Fruit fly (Drosophila melanogaster) whole organism, embryonic: Measurements from ENCODE around the gene CG12728.

Experiments used
- Bdp1 ChIP-seq: fragments of 200-800 bp; sonication (Bioruptor generic); optimal IDR thresholded peaks from 3 replicates; lab custom pipeline; 2016; ENCODE audit warnings: missing biosample characterization, missing genetic modification characterization
- CG1024 ChIP-seq: fragments of 200-800 bp; sonication (Bioruptor generic); IDR thresholded peaks from 2 replicates; pipeline ENCODE4 v1.3.6; 2022; ENCODE audit warnings: missing biosample characterization, missing genetic modification characterization
- CG10565 ChIP-seq: fragments of 200-800 bp; sonication (Bioruptor generic); optimal IDR thresholded peaks from 3 replicates; lab custom pipeline; 2016; ENCODE audit warnings: missing biosample characterization, mild to moderate bottlenecking, missing genetic modification characterization
- CG11560 ChIP-seq: fragments of 200-800 bp; sonication (Bioruptor generic); IDR thresholded peaks from 3 replicates; pipeline ENCODE4 v1.3.6; 2022; ENCODE audit warnings: missing biosample characterization, missing genetic modification characterization
- CG12219 ChIP-seq: fragments of 200-800 bp; sonication (Bioruptor generic); optimal IDR thresholded peaks from 3 replicates; lab custom pipeline; 2018; ENCODE audit warnings: missing biosample characterization, mild to moderate bottlenecking, missing genetic modification characterization
- CG1233 ChIP-seq: fragments of 200-800 bp; sonication (Bioruptor generic); optimal IDR thresholded peaks from 4 replicates; lab custom pipeline; 2018; ENCODE audit warnings: missing biosample characterization, mild to moderate bottlenecking, missing genetic modification characterization
- CG12391 ChIP-seq: fragments of 200-800 bp; sonication (Bioruptor generic); optimal IDR thresholded peaks from 3 replicates; lab custom pipeline; 2018; ENCODE audit warnings: missing biosample characterization, mild to moderate bottlenecking, missing genetic modification characterization, moderate library complexity
- CG13296 ChIP-seq: fragments of 200-800 bp; sonication (Bioruptor generic); optimal IDR thresholded peaks from 3 replicates; lab custom pipeline; 2018; ENCODE audit warnings: missing biosample characterization, mild to moderate bottlenecking, missing genetic modification characterization
- CG14965 ChIP-seq: fragments of 200-800 bp; sonication (Bioruptor generic); optimal IDR thresholded peaks from 2 replicates; lab custom pipeline; 2016; ENCODE audit warnings: missing biosample characterization, missing genetic modification characterization, borderline replicate concordance
- CG17361 ChIP-seq: fragments of 200-800 bp; sonication (Bioruptor generic); IDR thresholded peaks from 3 replicates; pipeline ENCODE4 v1.3.6; 2022; ENCODE audit warnings: missing biosample characterization, missing genetic modification characterization
- CG17612 ChIP-seq: fragments of 200-800 bp; sonication (Bioruptor generic); IDR thresholded peaks from 2 replicates; pipeline ENCODE4 v1.3.6; 2022; ENCODE audit warnings: missing biosample characterization, missing genetic modification characterization
- CG17912 ChIP-seq: fragments of 200-800 bp; sonication (Bioruptor generic); optimal IDR thresholded peaks from 2 replicates; lab custom pipeline; 2018; ENCODE audit warnings: missing biosample characterization, mild to moderate bottlenecking, missing genetic modification characterization
- CG2116 ChIP-seq: fragments of 200-800 bp; sonication (Bioruptor generic); optimal IDR thresholded peaks from 3 replicates; lab custom pipeline; 2018; ENCODE audit warnings: missing biosample characterization, mild to moderate bottlenecking, missing genetic modification characterization
- CG2678 ChIP-seq: fragments of 200-800 bp; sonication (Bioruptor generic); optimal IDR thresholded peaks from 3 replicates; lab custom pipeline; 2019; ENCODE audit warnings: missing biosample characterization, mild to moderate bottlenecking, missing genetic modification characterization, moderate library complexity
- CG31388 ChIP-seq: fragments of 200-800 bp; sonication (Bioruptor generic); optimal IDR thresholded peaks from 2 replicates; lab custom pipeline; 2016; ENCODE audit warnings: missing biosample characterization, missing genetic modification characterization
- CG31441 ChIP-seq: fragments of 200-800 bp; sonication (Bioruptor generic); IDR thresholded peaks from 2 replicates; pipeline ENCODE4 v1.3.6; 2022; ENCODE audit warnings: missing biosample characterization, missing genetic modification characterization
- CG3407 ChIP-seq: fragments of 200-800 bp; sonication (Bioruptor generic); optimal IDR thresholded peaks from 2 replicates; lab custom pipeline; 2018; ENCODE audit warnings: missing biosample characterization, mild to moderate bottlenecking, missing genetic modification characterization
- CG7372 ChIP-seq: fragments of 200-800 bp; sonication (Bioruptor generic); IDR thresholded peaks from 2 replicates; pipeline ENCODE4 v1.3.6; 2022; ENCODE audit warnings: missing biosample characterization, missing genetic modification characterization
- CG7839 ChIP-seq: fragments of 200-800 bp; sonication (Bioruptor generic); optimal IDR thresholded peaks from 3 replicates; lab custom pipeline; 2018; ENCODE audit warnings: missing biosample characterization, mild to moderate bottlenecking, missing genetic modification characterization, moderate library complexity
- CkIIα-i1 ChIP-seq: fragments of 200-800 bp; sonication (Bioruptor generic); IDR thresholded peaks from 2 replicates; pipeline ENCODE4 v1.3.6; 2022; ENCODE audit warnings: missing biosample characterization, missing genetic modification characterization
- Dbx ChIP-seq: fragments of 200-800 bp; sonication (Bioruptor generic); IDR thresholded peaks from 3 replicates; pipeline ENCODE4 v1.3.6; 2022; ENCODE audit warnings: missing biosample characterization, missing genetic modification characterization
- Dref ChIP-seq: fragments of 200-800 bp; sonication (Bioruptor generic); IDR thresholded peaks from 2 replicates; pipeline ENCODE4 v1.3.6; 2022; ENCODE audit warnings: missing biosample characterization, missing genetic modification characterization
- GATAe ChIP-seq: fragments of 200-800 bp; sonication (Bioruptor generic); conservative IDR thresholded peaks from 2 replicates; pipeline ENCODE4 v1.3.6; 2022; ENCODE audit warnings: missing biosample characterization, missing genetic modification characterization
- Gsc ChIP-seq: fragments of 200-800 bp; sonication (Bioruptor generic); IDR thresholded peaks from 2 replicates; pipeline ENCODE4 v1.3.6; 2022; ENCODE audit warnings: missing biosample characterization, missing genetic modification characterization
- HLHmδ ChIP-seq: fragments of 200-800 bp; sonication (Bioruptor generic); optimal IDR thresholded peaks from 2 replicates; lab custom pipeline; 2018; ENCODE audit warnings: missing biosample characterization, mild to moderate bottlenecking, missing genetic modification characterization, moderate library complexity
- NC2β ChIP-seq: fragments of 200-800 bp; sonication (Bioruptor generic); optimal IDR thresholded peaks from 2 replicates; lab custom pipeline; 2016; ENCODE audit warnings: missing biosample characterization, missing genetic modification characterization
- Nf-YA ChIP-seq: fragments of 200-800 bp; sonication (Bioruptor generic); IDR thresholded peaks from 2 replicates; pipeline ENCODE4 v1.3.6; 2022; ENCODE audit warnings: missing biosample characterization, missing genetic modification characterization
- NfI ChIP-seq: fragments of 200-800 bp; sonication (Bioruptor generic); optimal IDR thresholded peaks from 3 replicates; lab custom pipeline; 2018; ENCODE audit warnings: missing biosample characterization, mild to moderate bottlenecking, missing genetic modification characterization, moderate library complexity
- Oli ChIP-seq: fragments of 200-800 bp; sonication (Bioruptor generic); optimal IDR thresholded peaks from 2 replicates; lab custom pipeline; 2018; ENCODE audit warnings: missing biosample characterization, mild to moderate bottlenecking, missing genetic modification characterization, moderate library complexity
- Opbp ChIP-seq: fragments of 200-800 bp; sonication (Bioruptor generic); IDR thresholded peaks from 3 replicates; pipeline ENCODE4 v1.3.6; 2022; ENCODE audit warnings: missing biosample characterization, missing genetic modification characterization; ENCODE audit not compliant: partially characterized antibody
- Xbp1 ChIP-seq: fragments of 200-800 bp; sonication (Bioruptor generic); optimal IDR thresholded peaks from 3 replicates; lab custom pipeline; 2016; ENCODE audit warnings: missing biosample characterization, mild to moderate bottlenecking, missing genetic modification characterization
- Xrp1 ChIP-seq: fragments of 200-800 bp; sonication (Bioruptor generic); IDR thresholded peaks from 2 replicates; pipeline ENCODE4 v1.3.6; 2022; ENCODE audit warnings: missing biosample characterization, missing genetic modification characterization
- ab ChIP-seq: fragments of 200-800 bp; sonication (Bioruptor generic); optimal IDR thresholded peaks from 2 replicates; lab custom pipeline; 2016; ENCODE audit warnings: missing biosample characterization, missing genetic modification characterization
- aop ChIP-seq: fragments of 200-800 bp; sonication (Bioruptor generic); IDR thresholded peaks from 2 replicates; pipeline ENCODE4 v1.3.6; 2022; ENCODE audit warnings: missing biosample characterization, missing genetic modification characterization
- ash1 ChIP-seq: fragments of 200-800 bp; sonication (Bioruptor generic); optimal IDR thresholded peaks from 2 replicates; lab custom pipeline; 2018; ENCODE audit warnings: missing biosample characterization, mild to moderate bottlenecking, missing genetic modification characterization
- bigmax ChIP-seq: fragments of 200-800 bp; sonication (Bioruptor generic); optimal IDR thresholded peaks from 2 replicates; lab custom pipeline; 2018; ENCODE audit warnings: missing biosample characterization, mild to moderate bottlenecking, missing genetic modification characterization
- crc ChIP-seq: fragments of 200-800 bp; sonication (Bioruptor generic); optimal IDR thresholded peaks from 2 replicates; lab custom pipeline; 2016; ENCODE audit warnings: missing biosample characterization, missing genetic modification characterization
- croc ChIP-seq: fragments of 200-800 bp; sonication (Bioruptor generic); conservative IDR thresholded peaks from 3 replicates; pipeline ENCODE4 v1.3.6; 2022; ENCODE audit warnings: missing biosample characterization, missing genetic modification characterization
- dysf ChIP-seq: fragments of 200-800 bp; sonication (Bioruptor generic); IDR thresholded peaks from 3 replicates; pipeline ENCODE4 v1.3.6; 2022; ENCODE audit warnings: missing biosample characterization, missing genetic modification characterization
- en ChIP-seq: fragments of 200-800 bp; sonication (Bioruptor generic); optimal IDR thresholded peaks from 2 replicates; lab custom pipeline; 2016; ENCODE audit warnings: missing biosample characterization, missing genetic modification characterization
- lbe ChIP-seq: fragments of 200-800 bp; sonication (Bioruptor generic); optimal IDR thresholded peaks from 2 replicates; lab custom pipeline; 2016; ENCODE audit warnings: missing biosample characterization, mild to moderate bottlenecking, missing genetic modification characterization
- lov ChIP-seq, 2 experiments: fragments of 200-800 bp in 1 of 2; fragments of >200 bp in 1 of 2; sonication (Bioruptor generic) in 1 of 2; IDR thresholded peaks in 1 of 2; optimal IDR thresholded peaks in 1 of 2; 2 replicates in 1 of 2; 3 replicates in 1 of 2; pipeline versions ENCODE4 v1.3.6 to Lab custom; 2017 to 2022; ENCODE audit warnings: missing biosample characterization in 1 of 2, missing genetic modification characterization in 1 of 2
- mam ChIP-seq: fragments of 200-800 bp; sonication (Bioruptor generic); optimal IDR thresholded peaks from 3 replicates; lab custom pipeline; 2016; ENCODE audit warnings: missing biosample characterization, missing genetic modification characterization
- mld ChIP-seq: fragments of 200-800 bp; sonication (Bioruptor generic); IDR thresholded peaks from 3 replicates; pipeline ENCODE4 v1.3.6; 2022; ENCODE audit warnings: missing biosample characterization, missing genetic modification characterization; ENCODE audit not compliant: partially characterized antibody
- oc ChIP-seq: fragments of 200-800 bp; sonication (Bioruptor generic); optimal IDR thresholded peaks from 2 replicates; lab custom pipeline; 2018; ENCODE audit warnings: missing biosample characterization, mild to moderate bottlenecking, missing genetic modification characterization, moderate library complexity
- pho ChIP-seq: fragments of 200-800 bp; sonication (Bioruptor generic); optimal IDR thresholded peaks from 2 replicates; lab custom pipeline; 2016; ENCODE audit warnings: missing biosample characterization, missing genetic modification characterization
- salm ChIP-seq: fragments of 200-800 bp; sonication (Bioruptor generic); optimal IDR thresholded peaks from 2 replicates; lab custom pipeline; 2018; ENCODE audit warnings: missing biosample characterization, mild to moderate bottlenecking, missing genetic modification characterization
- slp2 ChIP-seq: fragments of 200-800 bp; sonication (Bioruptor generic); optimal IDR thresholded peaks from 2 replicates; lab custom pipeline; 2016; ENCODE audit warnings: missing biosample characterization, missing genetic modification characterization
- tna ChIP-seq: fragments of 200-800 bp; sonication (Bioruptor generic); IDR thresholded peaks from 2 replicates; pipeline ENCODE4 v1.3.6; 2022; ENCODE audit warnings: missing biosample characterization, missing genetic modification characterization; ENCODE audit not compliant: partially characterized antibody

Gene CG12728

DNA sequence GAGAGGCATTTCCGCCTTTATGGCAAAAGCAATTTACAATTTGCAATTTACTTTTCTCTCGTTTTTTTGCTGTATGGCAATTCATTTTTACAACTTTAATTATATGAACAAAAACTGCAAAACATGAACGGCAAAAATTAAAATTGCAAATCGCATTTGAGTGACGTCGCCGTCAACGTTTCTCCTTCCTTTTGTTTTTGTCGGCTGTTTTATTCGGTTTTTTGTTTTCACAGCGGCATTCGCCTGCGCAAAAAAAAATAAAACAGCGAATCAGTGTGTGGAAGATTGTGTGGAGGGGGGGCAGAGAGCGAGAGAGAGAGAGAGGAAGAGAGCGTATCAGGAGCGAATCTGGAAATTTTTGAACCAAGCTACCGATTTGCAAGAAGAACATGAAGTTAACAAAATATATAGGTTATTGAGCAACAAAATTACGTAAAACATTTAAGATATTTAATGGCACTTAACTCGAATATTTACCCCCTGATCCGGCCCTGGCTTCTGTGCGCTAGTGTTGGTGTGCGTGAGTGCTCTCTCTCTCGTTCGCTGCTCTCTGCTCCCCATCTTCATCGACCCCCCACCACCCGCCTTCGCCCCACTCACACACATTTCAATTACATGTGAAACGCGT lies 23.8 kb upstream of the CG12728 start (continued):
- TF ChIP-seq oc (peak; percentile 99), CG12219 (GFP tag; lab: Kevin White, UChicago) (peak; percentile 98), ash1 (GFP tag; lab: Kevin White, UChicago) (peak; percentile 95), tna (peak; percentile 83), dysf (GFP tag; lab: Robert Waterston, UW) (peak; percentile 100), CG31441 (peak; percentile 97), CG17912 (GFP tag; lab: Kevin White, UChicago) (peak; percentile 89), CG2678 (peak; percentile 99), slp2 (GFP tag; lab: Kevin White, UChicago) (peak; percentile 98), lov (optimal IDR thresholded peaks at IDR 0.05; lab: Kevin White, UChicago) (no peak), lov (GFP tag; IDR thresholded peaks at IDR 0.05; lab: Robert Waterston, UW) (peak; percentile 99), Xrp1 (peak; percentile 99), Oli (tag; lab: Kevin White, UChicago) (peak; percentile 99), CG31388 (GFP tag; lab: Kevin White, UChicago) (peak; percentile 97), CG1024 (GFP tag; lab: Robert Waterston, UW) (peak; percentile 97), NC2β (GFP tag; lab: Kevin White, UChicago) (peak; percentile 98), Gsc (peak; percentile 99), CG17361 (GFP tag; lab: Robert Waterston, UW) (peak; percentile 97), CG3407 (GFP tag; lab: Kevin White, UChicago) (peak; percentile 97), mam (GFP tag; lab: Kevin White, UChicago) (peak; percentile 100), CG7372 (peak; percentile 99), crc (GFP tag; lab: Kevin White, UChicago) (peak; percentile 98), ab (peak; percentile 99), aop (GFP tag; lab: Robert Waterston, UW) (peak; percentile 96), Nf-YA (GFP tag; lab: Robert Waterston, UW) (peak; percentile 98), lbe (GFP tag; lab: Kevin White, UChicago) (peak; percentile 98), CG12391 (tag; lab: Kevin White, UChicago) (peak; percentile 98), croc (peak; percentile 99), mld (0 out of 3 replicates have a peak, but pooled peaks have one; percentile 9), Opbp (GFP tag; lab: Robert Waterston, UW) (peak; percentile 96), CG2116 (GFP tag; lab: Kevin White, UChicago) (peak; percentile 84), CG7839 (tag; lab: Kevin White, UChicago) (peak; percentile 99), GATAe (GFP tag; lab: Robert Waterston, UW) (peak; percentile 98), CG17612 (GFP tag; lab: Robert Waterston, UW) (peak; percentile 99), CG14965 (GFP tag; lab: Kevin White, UChicago) (peak; percentile 84), HLHmδ (GFP tag; lab: Kevin White, UChicago) (no peak), salm (tag; lab: Kevin White, UChicago) (peak; percentile 97), en (GFP tag; lab: Kevin White, UChicago) (peak; percentile 97), bigmax (GFP tag; lab: Kevin White, UChicago) (peak; percentile 78), CG13296 (GFP tag; lab: Kevin White, UChicago) (peak; percentile 99), Dbx (GFP tag; lab: Robert Waterston, UW) (peak; percentile 100), CG10565 (GFP tag; lab: Kevin White, UChicago) (peak; percentile 86), NfI (GFP tag; lab: Kevin White, UChicago) (peak; percentile 99), CG1233 (peak; percentile 98), pho (GFP tag; lab: Kevin White, UChicago) (peak; percentile 99), Xbp1 (GFP tag; lab: Kevin White, UChicago) (peak; percentile 99), CkIIα-i1 (GFP tag; lab: Robert Waterston, UW) (peak; percentile 97), Dref (GFP tag; lab: Robert Waterston, UW) (peak; percentile 55), Bdp1 (peak; percentile 92), CG11560 (peak; percentile 95)
